Worm (Caenorhabditis elegans) whole organism, L4 larva: Measurements from ENCODE around the gene R08C7.5.

ENCODE experiments used
- D1046.2 ChIP-seq: fragments of 200-800 bp; sonication (Bioruptor generic); IDR thresholded peaks from 2 replicates; pipeline ENCODE4 v1.3.6; 2022; ENCODE audit warnings: missing genetic modification characterization, missing compliant biosample characterization
- T20F7.1 ChIP-seq: fragments of 200-800 bp; sonication (Bioruptor generic); optimal IDR thresholded peaks from 2 replicates; lab custom pipeline; 2018; ENCODE audit warnings: mild to moderate bottlenecking, missing genetic modification characterization, missing compliant biosample characterization
- Y48G9A.11 ChIP-seq: fragments of 200-800 bp; sonication (Bioruptor generic); IDR thresholded peaks from 2 replicates; pipeline ENCODE4 v1.3.6; 2022; ENCODE audit warnings: missing genetic modification reagents, missing genetic modification characterization, missing compliant biosample characterization
- arid-1 ChIP-seq: fragments of 200-800 bp; sonication (Bioruptor generic); conservative IDR thresholded peaks from 2 replicates; pipeline ENCODE4 v1.3.6; 2022; ENCODE audit warnings: missing genetic modification reagents, missing genetic modification characterization, missing compliant biosample characterization
- attf-4 ChIP-seq: sonication (generic microtip); optimal IDR thresholded peaks from 3 replicates; lab custom pipeline; 2017; ENCODE audit warnings: missing biosample characterization, missing genetic modification characterization
- ceh-28 ChIP-seq: fragments of 150-350 bp; optimal IDR thresholded peaks from 2 replicates; lab custom pipeline; 2014; ENCODE audit warnings: missing biosample characterization, missing genetic modification reagents, missing genetic modification characterization
- ceh-32 ChIP-seq: sonication (generic microtip); optimal IDR thresholded peaks from 2 replicates; lab custom pipeline; 2016; ENCODE audit warnings: mild to moderate bottlenecking, missing genetic modification characterization, missing compliant biosample characterization; ENCODE audit not compliant: poor library complexity
- ceh-82 ChIP-seq: sonication (generic microtip); optimal IDR thresholded peaks from 2 replicates; lab custom pipeline; 2017; ENCODE audit warnings: missing biosample characterization, missing genetic modification characterization
- ces-1 ChIP-seq: fragments of 150-350 bp; sonication (generic microtip); optimal IDR thresholded peaks from 4 replicates; lab custom pipeline; 2014; ENCODE audit warnings: missing biosample characterization, missing genetic modification reagents, missing genetic modification characterization
- cey-2 ChIP-seq: sonication (generic microtip); optimal IDR thresholded peaks from 3 replicates; lab custom pipeline; 2017; ENCODE audit warnings: missing genetic modification characterization, mild to moderate bottlenecking, missing compliant biosample characterization, antibody characterized with exemption, borderline replicate concordance; ENCODE audit not compliant: insufficient read depth
- ctbp-1 ChIP-seq: fragments of 200-800 bp; sonication (Bioruptor generic); IDR thresholded peaks from 2 replicates; pipeline ENCODE4 v1.3.6; 2022; ENCODE audit warnings: missing genetic modification reagents, missing genetic modification characterization, missing compliant biosample characterization
- daf-8 ChIP-seq: fragments of 200-800 bp; sonication (Bioruptor generic); IDR thresholded peaks from 2 replicates; pipeline ENCODE4 v1.3.6; 2022; ENCODE audit warnings: missing genetic modification characterization, missing compliant biosample characterization
- dpl-1 ChIP-seq: fragments of 150-350 bp; optimal IDR thresholded peaks from 2 replicates; lab custom pipeline; 2014; ENCODE audit warnings: missing biosample characterization, missing genetic modification reagents, missing genetic modification characterization
- egl-27 ChIP-seq: sonication (generic microtip); optimal IDR thresholded peaks from 3 replicates; lab custom pipeline; 2017; ENCODE audit warnings: missing biosample characterization, missing genetic modification reagents, missing genetic modification characterization
- egl-43 ChIP-seq: fragments of 200-800 bp; sonication (Bioruptor generic); IDR thresholded peaks from 2 replicates; pipeline ENCODE4 v1.3.6; 2022; ENCODE audit warnings: missing genetic modification reagents, missing genetic modification characterization, missing compliant biosample characterization
- fos-1 ChIP-seq: fragments of 150-350 bp; optimal IDR thresholded peaks from 2 replicates; lab custom pipeline; 2014; ENCODE audit warnings: missing biosample characterization, missing genetic modification characterization
- gei-8 ChIP-seq: fragments of 200-800 bp; sonication (Bioruptor generic); optimal IDR thresholded peaks from 2 replicates; lab custom pipeline; 2018; ENCODE audit warnings: mild to moderate bottlenecking, missing genetic modification characterization, missing compliant biosample characterization
- jun-1 ChIP-seq: fragments of 150-350 bp; optimal IDR thresholded peaks from 2 replicates; lab custom pipeline; 2014; ENCODE audit warnings: missing biosample characterization, missing genetic modification reagents, missing genetic modification characterization
- lin-29 ChIP-seq: fragments of 200-800 bp; sonication (Bioruptor generic); IDR thresholded peaks from 2 replicates; pipeline ENCODE4 v1.3.6; 2022; ENCODE audit warnings: missing genetic modification reagents, missing genetic modification characterization, missing compliant biosample characterization
- lin-38 ChIP-seq: fragments of 200-800 bp; sonication (Bioruptor generic); IDR thresholded peaks from 2 replicates; pipeline ENCODE4 v1.3.6; 2022; ENCODE audit warnings: missing genetic modification reagents, missing genetic modification characterization, missing compliant biosample characterization
- madf-9 ChIP-seq: fragments of 200-800 bp; sonication (Bioruptor generic); conservative IDR thresholded peaks from 2 replicates; pipeline ENCODE4 v1.3.6; 2022; ENCODE audit warnings: missing genetic modification reagents, missing genetic modification characterization, missing compliant biosample characterization
- mdl-1 ChIP-seq, 2 experiments: fragments of 150-350 bp in 1 of 2; sonication (generic microtip) in 1 of 2; optimal IDR thresholded peaks; 2 replicates each; lab custom pipeline; 2014 to 2017; ENCODE audit warnings: missing biosample characterization in 2 of 2, missing genetic modification characterization in 2 of 2
- mep-1 ChIP-seq: fragments of 150-350 bp; sonication (generic microtip); optimal IDR thresholded peaks from 3 replicates; lab custom pipeline; 2014; ENCODE audit warnings: missing biosample characterization, missing genetic modification characterization
- mes-2 ChIP-seq: sonication (generic microtip); optimal IDR thresholded peaks from 2 replicates; lab custom pipeline; 2016; ENCODE audit warnings: missing genotype, mild to moderate bottlenecking, missing genetic modification characterization, missing compliant biosample characterization; ENCODE audit not compliant: poor library complexity, severe bottlenecking
- mxl-2 ChIP-seq: fragments of 200-800 bp; sonication (Bioruptor generic); conservative IDR thresholded peaks from 2 replicates; pipeline ENCODE4 v1.3.6; 2022; ENCODE audit warnings: missing genetic modification reagents, missing genetic modification characterization, missing compliant biosample characterization
- nhr-10 ChIP-seq: fragments of 150-350 bp; optimal IDR thresholded peaks from 2 replicates; lab custom pipeline; 2014; ENCODE audit warnings: missing biosample characterization, missing genetic modification characterization
- nhr-42 ChIP-seq: fragments of 200-800 bp; sonication (Bioruptor generic); IDR thresholded peaks from 2 replicates; pipeline ENCODE4 v1.3.6; 2022; ENCODE audit warnings: missing genetic modification characterization, missing compliant biosample characterization
- nhr-6 ChIP-seq: fragments of 150-350 bp; optimal IDR thresholded peaks from 2 replicates; lab custom pipeline; 2014; ENCODE audit warnings: missing biosample characterization, missing genetic modification characterization
- nhr-76 ChIP-seq: fragments of 150-350 bp; optimal IDR thresholded peaks from 2 replicates; lab custom pipeline; 2014; ENCODE audit warnings: missing biosample characterization, missing genetic modification characterization
- pqm-1 ChIP-seq: sonication (generic microtip); optimal IDR thresholded peaks from 2 replicates; lab custom pipeline; 2017; ENCODE audit warnings: missing biosample characterization, missing genetic modification characterization
- skn-1 ChIP-seq: fragments of 150-350 bp; optimal IDR thresholded peaks from 2 replicates; lab custom pipeline; 2014; ENCODE audit warnings: missing biosample characterization, missing genetic modification characterization
- snpc-1.2 ChIP-seq: fragments of 200-800 bp; sonication (Bioruptor generic); IDR thresholded peaks from 2 replicates; pipeline ENCODE4 v1.3.6; 2022; ENCODE audit warnings: missing genetic modification reagents, missing genetic modification characterization, missing compliant biosample characterization
- spr-3 ChIP-seq: fragments of 200-800 bp; sonication (Bioruptor generic); optimal IDR thresholded peaks from 2 replicates; lab custom pipeline; 2018; ENCODE audit warnings: mild to moderate bottlenecking, missing genetic modification characterization, missing compliant biosample characterization
- tag-97 ChIP-seq: fragments of 200-800 bp; sonication (Bioruptor generic); IDR thresholded peaks from 2 replicates; pipeline ENCODE4 v1.3.6; 2022; ENCODE audit warnings: missing genetic modification characterization, missing compliant biosample characterization
- unc-130 ChIP-seq: sonication (generic microtip); optimal IDR thresholded peaks from 2 replicates; lab custom pipeline; 2016; ENCODE audit warnings: missing genetic modification reagents, missing genetic modification characterization, missing compliant biosample characterization
- unc-62 ChIP-seq, 3 experiments: fragments of 150-350 bp in 1 of 3; sonication (generic microtip); optimal IDR thresholded peaks in 2 of 3; peaks in 1 of 3; 1 replicate in 1 of 3; 2 replicates in 2 of 3; lab custom pipeline; 2014 to 2017; ENCODE audit warnings: missing biosample characterization in 3 of 3, missing genetic modification characterization in 3 of 3, missing genetic modification reagents in 3 of 3, missing genotype in 1 of 3
- zfp-3 ChIP-seq: fragments of 200-800 bp; sonication (Bioruptor generic); conservative IDR thresholded peaks from 2 replicates; pipeline ENCODE4 v1.3.6; 2022; ENCODE audit warnings: missing genetic modification reagents, missing genetic modification characterization, missing compliant biosample characterization
- zip-2 ChIP-seq: fragments of 150-350 bp; optimal IDR thresholded peaks from 2 replicates; lab custom pipeline; 2014; ENCODE audit warnings: missing biosample characterization, missing genetic modification characterization
- ztf-11 ChIP-seq: fragments of 150-350 bp; optimal IDR thresholded peaks from 2 replicates; lab custom pipeline; 2014; ENCODE audit warnings: missing biosample characterization, missing genetic modification characterization

Gene R08C7.5

DNA sequence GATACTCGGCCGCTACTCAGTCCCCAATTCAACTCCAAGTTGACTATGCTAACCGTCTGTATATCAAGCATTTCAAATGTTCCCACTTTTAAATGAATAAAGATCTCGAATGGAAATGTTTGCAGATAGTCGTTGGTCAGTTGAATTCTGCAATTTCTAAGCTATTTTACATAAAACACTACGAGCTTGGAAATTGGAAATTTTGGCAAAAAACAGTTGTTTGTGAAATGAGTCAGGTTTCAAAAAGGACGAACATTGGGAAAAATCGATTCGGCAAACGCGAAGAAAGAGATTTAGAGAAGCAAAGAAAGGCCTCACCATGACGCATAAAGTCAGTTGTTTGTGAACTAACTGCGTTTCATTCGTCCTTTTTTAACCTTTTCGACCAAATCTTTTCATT is 16.9 kb downstream of the R08C7.5 start (continued):
- TF ChIP-seq unc-62 (GFP tag; optimal IDR thresholded peaks at IDR 0.05 in 1 of 2; lab: Kevin White, UChicago) (peak in 1 of 2 experiments; percentile 67), unc-62 (tag; optimal IDR thresholded peaks at IDR 0.05; lab: Kevin White, UChicago) (no peak), attf-4 (tag; lab: Kevin White, UChicago) (no peak), ctbp-1 (0 out of 2 replicates have a peak, but pooled peaks have one; percentile 28), nhr-10 (tag; lab: Kevin White, UChicago) (no peak), gei-8 (GFP tag; lab: Kevin White, UChicago) (no peak), dpl-1 (GFP tag; lab: Kevin White, UChicago) (peak; percentile 56), ceh-82 (tag; lab: Kevin White, UChicago) (no peak), mxl-2 (GFP tag; lab: Robert Waterston, UW) (no peak), ces-1 (GFP tag; lab: Kevin White, UChicago) (no peak), ceh-28 (tag; lab: Kevin White, UChicago) (peak; percentile 52), T20F7.1 (GFP tag; lab: Kevin White, UChicago) (peak; percentile 29)

DNA sequence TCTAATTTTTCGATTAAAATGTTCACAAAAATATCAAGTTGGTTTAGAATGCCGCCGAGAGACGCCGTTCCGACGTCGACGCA is 17.1 kb downstream of the R08C7.5 start, which contains the start of gene chat-1:
Gene chat-1, plus strand, starts transcription at position 48 of the 83 bp plus-strand sequence.
- TF ChIP-seq madf-9 (GFP tag; lab: Robert Waterston, UW) (no peak), egl-27 (tag; lab: Kevin White, UChicago) (no peak), tag-97 (GFP tag; lab: Robert Waterston, UW) (no peak), nhr-10 (tag; lab: Kevin White, UChicago) (no peak), nhr-42 (GFP tag; lab: Robert Waterston, UW) (no peak), attf-4 (tag; lab: Kevin White, UChicago) (no peak), zfp-3 (no peak), nhr-76 (tag; lab: Kevin White, UChicago) (no peak)

DNA sequence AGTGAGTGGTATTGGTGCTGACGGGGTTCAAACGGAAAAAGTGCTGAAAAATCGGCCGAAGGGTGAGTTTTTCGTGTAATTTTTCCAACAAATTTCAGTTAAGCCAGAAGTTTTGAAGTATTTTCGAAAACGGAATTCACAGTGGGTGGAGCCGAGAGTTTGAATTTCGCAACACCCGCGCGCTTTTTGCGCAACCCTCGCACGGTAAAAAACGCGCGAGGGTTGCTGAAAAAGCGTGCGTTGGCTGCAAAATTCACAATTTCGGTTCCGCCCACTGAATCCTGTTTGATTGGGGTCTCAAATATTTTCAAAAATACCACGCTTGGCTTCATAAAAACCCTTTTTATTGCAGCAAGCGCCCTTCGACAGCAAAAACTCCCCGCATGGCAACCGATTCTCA is 17.3 kb downstream of the R08C7.5 start:
- no peak for TF ChIP-seq zip-2 (tag; lab: Kevin White, UChicago)
- no peak for TF ChIP-seq egl-27 (tag; lab: Kevin White, UChicago)
- TF ChIP-seq mxl-2 (GFP tag; lab: Robert Waterston, UW): no peak
- TF ChIP-seq T20F7.1 (GFP tag; lab: Kevin White, UChicago): no peak
- TF ChIP-seq skn-1: no peak
- no peak for TF ChIP-seq ceh-32 (tag; lab: Kevin White, UChicago)
- TF ChIP-seq pqm-1 (tag; lab: Kevin White, UChicago): no peak
- TF ChIP-seq arid-1 (GFP tag; lab: Robert Waterston, UW): no peak
- peak; percentile 41 for TF ChIP-seq lin-38 (GFP tag; lab: Robert Waterston, UW)
- TF ChIP-seq cey-2 (tag; lab: Kevin White, UChicago): no peak
- no peak for TF ChIP-seq spr-3 (GFP tag; lab: Kevin White, UChicago)
- TF ChIP-seq mdl-1 (tag; optimal IDR thresholded peaks at IDR 0.05; lab: Kevin White, UChicago): no peak
- 0 out of 2 replicates have a peak, but pooled peaks have one; percentile 30 for TF ChIP-seq D1046.2 (GFP tag; lab: Robert Waterston, UW)
- TF ChIP-seq lin-29: no peak
- TF ChIP-seq egl-43 (GFP tag; lab: Robert Waterston, UW): 0 out of 2 replicates have a peak, but pooled peaks have one; percentile 55
- no peak for TF ChIP-seq nhr-6 (tag; lab: Kevin White, UChicago)
- TF ChIP-seq nhr-76 (tag; lab: Kevin White, UChicago): no peak
- no peak for TF ChIP-seq daf-8
- TF ChIP-seq snpc-1.2 (GFP tag; lab: Robert Waterston, UW): peak; percentile 63
- TF ChIP-seq tag-97 (GFP tag; lab: Robert Waterston, UW): no peak
- no peak for TF ChIP-seq Y48G9A.11 (GFP tag; lab: Robert Waterston, UW)
- no peak for TF ChIP-seq ztf-11
- no peak for TF ChIP-seq mep-1
- peak; percentile 31 for TF ChIP-seq unc-130
- TF ChIP-seq fos-1: no peak

DNA sequence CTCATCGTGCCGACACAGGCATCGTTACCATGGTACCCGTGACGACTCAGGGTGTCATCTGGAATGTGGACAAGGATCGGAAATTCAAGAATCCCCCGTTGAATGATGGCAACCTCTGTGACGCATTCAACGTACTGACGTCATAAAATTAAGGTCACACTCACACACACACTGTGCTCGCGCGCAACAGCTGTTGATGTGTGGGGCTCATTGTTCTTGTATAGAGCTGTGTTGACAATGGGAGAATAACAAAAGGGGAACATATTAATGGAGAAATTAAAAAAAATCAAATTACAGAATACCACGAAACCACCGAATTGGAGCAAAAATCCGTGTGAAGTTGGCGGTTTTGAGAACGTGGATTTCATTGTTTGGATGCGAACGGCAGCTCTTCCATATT is 18.3 kb downstream of the R08C7.5 start:
- no peak for TF ChIP-seq jun-1 (tag; lab: Kevin White, UChicago)
- peak; percentile 15 for TF ChIP-seq mes-2 (tag; lab: Kevin White, UChicago)
